Fruit fly (Drosophila melanogaster) whole organism, embryonic: ENCODE data around the gene CG11699.

Experiments used
- Adf1 ChIP-seq: fragments of 200-800 bp; sonication (Bioruptor generic); IDR thresholded peaks from 2 replicates; pipeline ENCODE4 v1.3.6; 2022; ENCODE audit warnings: missing biosample characterization, missing genetic modification characterization
- B-H2 ChIP-seq: fragments of 200-800 bp; sonication (Bioruptor generic); optimal IDR thresholded peaks from 2 replicates; lab custom pipeline; 2018; ENCODE audit warnings: missing biosample characterization, mild to moderate bottlenecking, missing genetic modification characterization
- CG10147 ChIP-seq: fragments of 200-800 bp; sonication (Bioruptor generic); optimal IDR thresholded peaks from 2 replicates; lab custom pipeline; 2019; ENCODE audit warnings: missing biosample characterization, mild to moderate bottlenecking, missing genetic modification characterization, moderate library complexity
- CG10274 ChIP-seq: fragments of 200-800 bp; sonication (Bioruptor generic); optimal IDR thresholded peaks from 3 replicates; lab custom pipeline; 2017; ENCODE audit warnings: missing biosample characterization, mild to moderate bottlenecking, missing genetic modification characterization
- CG10979 ChIP-seq: fragments of 200-800 bp; sonication (Bioruptor generic); optimal IDR thresholded peaks from 2 replicates; lab custom pipeline; 2018; ENCODE audit warnings: missing biosample characterization, mild to moderate bottlenecking, missing genetic modification characterization, moderate library complexity
- CG13123 ChIP-seq: fragments of 200-800 bp; sonication (Bioruptor generic); optimal IDR thresholded peaks from 2 replicates; lab custom pipeline; 2016; ENCODE audit warnings: missing biosample characterization, missing genetic modification characterization
- CG13624 ChIP-seq: fragments of 200-800 bp; sonication (Bioruptor generic); optimal IDR thresholded peaks from 2 replicates; lab custom pipeline; 2016; ENCODE audit warnings: missing biosample characterization, missing genetic modification characterization
- CG14050 ChIP-seq: fragments of 200-800 bp; sonication (Bioruptor generic); IDR thresholded peaks from 3 replicates; pipeline ENCODE4 v1.3.6; 2022; ENCODE audit warnings: missing biosample characterization, missing genetic modification characterization
- CG14441 ChIP-seq: fragments of 200-800 bp; sonication (Bioruptor generic); IDR thresholded peaks from 2 replicates; pipeline ENCODE4 v1.3.6; 2022; ENCODE audit warnings: missing biosample characterization, missing genetic modification characterization
- CG16815 ChIP-seq: fragments of 200-800 bp; sonication (Bioruptor generic); optimal IDR thresholded peaks from 3 replicates; lab custom pipeline; 2017; ENCODE audit warnings: missing biosample characterization, mild to moderate bottlenecking, missing genetic modification characterization
- CG18619 ChIP-seq: fragments of 200-800 bp; sonication (Bioruptor generic); optimal IDR thresholded peaks from 3 replicates; lab custom pipeline; 2017; ENCODE audit warnings: missing biosample characterization, mild to moderate bottlenecking, missing genetic modification characterization
- CG31441 ChIP-seq: fragments of 200-800 bp; sonication (Bioruptor generic); IDR thresholded peaks from 2 replicates; pipeline ENCODE4 v1.3.6; 2022; ENCODE audit warnings: missing biosample characterization, missing genetic modification characterization
- CG33213 ChIP-seq: fragments of 200-800 bp; sonication (Bioruptor generic); optimal IDR thresholded peaks from 3 replicates; lab custom pipeline; 2016; ENCODE audit warnings: missing biosample characterization, missing genetic modification characterization
- CG4328 ChIP-seq: fragments of 200-800 bp; sonication (Bioruptor generic); optimal IDR thresholded peaks from 3 replicates; lab custom pipeline; 2017; ENCODE audit warnings: missing biosample characterization, missing genetic modification reagents, missing genetic modification characterization
- CG4404 ChIP-seq: fragments of 200-800 bp; sonication (Bioruptor generic); IDR thresholded peaks from 2 replicates; pipeline ENCODE4 v1.3.6; 2022; ENCODE audit warnings: missing biosample characterization, missing genetic modification characterization
- CG6683 ChIP-seq: fragments of 200-800 bp; sonication (Bioruptor generic); optimal IDR thresholded peaks from 2 replicates; lab custom pipeline; 2017; ENCODE audit warnings: missing biosample characterization, mild to moderate bottlenecking, missing genetic modification characterization, missing genetic modification reagents
- CG6765 ChIP-seq: fragments of 200-800 bp; sonication (Bioruptor generic); optimal IDR thresholded peaks from 3 replicates; lab custom pipeline; 2017; ENCODE audit warnings: missing biosample characterization, mild to moderate bottlenecking, missing genetic modification characterization
- CG8290 ChIP-seq, 3 experiments: fragments of 200-800 bp; sonication (Bioruptor generic); optimal IDR thresholded peaks; 2 replicates each; lab custom pipeline; 2016 to 2019; ENCODE audit warnings: missing biosample characterization in 3 of 3, missing genetic modification characterization in 3 of 3, mild to moderate bottlenecking in 2 of 3, moderate library complexity in 1 of 3
- CG9797 ChIP-seq: fragments of 200-800 bp; sonication (Bioruptor generic); optimal IDR thresholded peaks from 3 replicates; lab custom pipeline; 2018; ENCODE audit warnings: missing biosample characterization, mild to moderate bottlenecking, missing genetic modification characterization
- CHES-1-like ChIP-seq: fragments of 200-800 bp; sonication (Bioruptor generic); optimal IDR thresholded peaks from 2 replicates; lab custom pipeline; 2016; ENCODE audit warnings: missing biosample characterization, missing genetic modification characterization
- CoRest ChIP-seq: fragments of 200-800 bp; sonication (Bioruptor generic); optimal IDR thresholded peaks from 3 replicates; lab custom pipeline; 2018; ENCODE audit warnings: missing biosample characterization, mild to moderate bottlenecking, missing genetic modification characterization, moderate library complexity
- Dad ChIP-seq: fragments of 200-800 bp; sonication (Bioruptor generic); optimal IDR thresholded peaks from 3 replicates; lab custom pipeline; 2016; ENCODE audit warnings: missing biosample characterization, missing genetic modification characterization
- Fer2 ChIP-seq: fragments of 200-800 bp; sonication (Bioruptor generic); optimal IDR thresholded peaks from 2 replicates; lab custom pipeline; 2018; ENCODE audit warnings: missing biosample characterization, mild to moderate bottlenecking, missing genetic modification characterization, moderate library complexity
- HLH4C ChIP-seq: fragments of 200-800 bp; sonication (Bioruptor generic); IDR thresholded peaks from 3 replicates; pipeline ENCODE4 v1.3.6; 2022; ENCODE audit warnings: missing biosample characterization, missing genetic modification characterization; ENCODE audit not compliant: partially characterized antibody
- HmgZ ChIP-seq: fragments of 200-800 bp; sonication (Bioruptor generic); optimal IDR thresholded peaks from 2 replicates; lab custom pipeline; 2018; ENCODE audit warnings: missing biosample characterization, mild to moderate bottlenecking, missing genetic modification characterization
- Hmx ChIP-seq: fragments of 200-800 bp; sonication (Bioruptor generic); optimal IDR thresholded peaks from 2 replicates; lab custom pipeline; 2016; ENCODE audit warnings: missing biosample characterization, missing genetic modification characterization
- Mes4 ChIP-seq: fragments of 200-800 bp; sonication (Bioruptor generic); optimal IDR thresholded peaks from 2 replicates; lab custom pipeline; 2016; ENCODE audit warnings: missing biosample characterization, missing genetic modification characterization
- Rx ChIP-seq: fragments of 200-800 bp; sonication (Bioruptor generic); IDR thresholded peaks from 2 replicates; pipeline ENCODE4 v1.3.6; 2022; ENCODE audit warnings: missing biosample characterization, missing genetic modification characterization
- Side ChIP-seq: fragments of 200-800 bp; sonication (Bioruptor generic); optimal IDR thresholded peaks from 2 replicates; lab custom pipeline; 2016; ENCODE audit warnings: missing biosample characterization, missing genetic modification characterization
- abd-A ChIP-seq: fragments of 200-800 bp; sonication (Bioruptor generic); optimal IDR thresholded peaks from 3 replicates; lab custom pipeline; 2019; ENCODE audit warnings: missing biosample characterization, mild to moderate bottlenecking, missing genetic modification characterization, moderate library complexity
- ase ChIP-seq: fragments of 200-800 bp; sonication (Bioruptor generic); IDR thresholded peaks from 3 replicates; pipeline ENCODE4 v1.3.6; 2022; ENCODE audit warnings: missing biosample characterization, missing genetic modification characterization
- bcd ChIP-seq: fragments of 200-800 bp; sonication (Bioruptor generic); optimal IDR thresholded peaks from 2 replicates; lab custom pipeline; 2017; ENCODE audit warnings: missing biosample characterization, mild to moderate bottlenecking, missing genetic modification characterization
- dan ChIP-seq: fragments of 200-800 bp; sonication (Bioruptor generic); IDR thresholded peaks from 2 replicates; pipeline ENCODE4 v1.3.6; 2022; ENCODE audit warnings: missing biosample characterization, missing genetic modification characterization
- exex ChIP-seq: fragments of 200-800 bp; sonication (Bioruptor generic); optimal IDR thresholded peaks from 4 replicates; lab custom pipeline; 2018; ENCODE audit warnings: missing biosample characterization, mild to moderate bottlenecking, missing genetic modification characterization, moderate library complexity
- gsb-n ChIP-seq: fragments of 200-800 bp; sonication (Bioruptor generic); optimal IDR thresholded peaks from 3 replicates; lab custom pipeline; 2018; ENCODE audit warnings: missing biosample characterization, mild to moderate bottlenecking, missing genetic modification characterization
- hth ChIP-seq: fragments of >200 bp; optimal IDR thresholded peaks from 2 replicates; lab custom pipeline; 2017; ENCODE audit warnings: inconsistent platforms
- ind ChIP-seq: fragments of 200-800 bp; sonication (Bioruptor generic); optimal IDR thresholded peaks from 3 replicates; lab custom pipeline; 2016; ENCODE audit warnings: missing biosample characterization, missing genetic modification characterization
- jumu ChIP-seq: fragments of 200-800 bp; sonication (Bioruptor generic); optimal IDR thresholded peaks from 3 replicates; lab custom pipeline; 2016; ENCODE audit warnings: missing biosample characterization, missing genetic modification characterization
- kah ChIP-seq: fragments of 200-800 bp; sonication (Bioruptor generic); optimal IDR thresholded peaks from 2 replicates; lab custom pipeline; 2018; ENCODE audit warnings: missing biosample characterization, mild to moderate bottlenecking, missing genetic modification characterization
- maf-S ChIP-seq: fragments of 200-800 bp; sonication (Bioruptor generic); optimal IDR thresholded peaks from 2 replicates; lab custom pipeline; 2016; ENCODE audit warnings: missing biosample characterization, missing genetic modification characterization
- otp ChIP-seq: fragments of 200-800 bp; sonication (Bioruptor generic); IDR thresholded peaks from 3 replicates; pipeline ENCODE4, ENCODE4 v1.3.6; 2022; ENCODE audit warnings: missing biosample characterization, missing genetic modification characterization
- p53 ChIP-seq: fragments of 200-800 bp; sonication (Bioruptor generic); optimal IDR thresholded peaks from 2 replicates; lab custom pipeline; 2016; ENCODE audit warnings: missing biosample characterization, missing genetic modification characterization
- pzg ChIP-seq: fragments of 200-800 bp; sonication (Bioruptor generic); optimal IDR thresholded peaks from 3 replicates; lab custom pipeline; 2018; ENCODE audit warnings: missing biosample characterization, mild to moderate bottlenecking, missing genetic modification characterization, moderate library complexity
- ro ChIP-seq: fragments of 200-800 bp; sonication (Bioruptor generic); IDR thresholded peaks from 2 replicates; pipeline ENCODE4 v1.3.6; 2022; ENCODE audit warnings: missing biosample characterization, missing genetic modification characterization
- sd ChIP-seq: fragments of 200-800 bp; sonication (Bioruptor generic); optimal IDR thresholded peaks from 3 replicates; lab custom pipeline; 2018; ENCODE audit warnings: missing biosample characterization, mild to moderate bottlenecking, missing genetic modification characterization, moderate library complexity
- seq ChIP-seq: fragments of 200-800 bp; sonication (Bioruptor generic); IDR thresholded peaks from 2 replicates; pipeline ENCODE4 v1.3.6; 2022; ENCODE audit warnings: missing biosample characterization, missing genetic modification characterization
- sisA ChIP-seq: fragments of 200-800 bp; sonication (Bioruptor generic); IDR thresholded peaks from 2 replicates; pipeline ENCODE4 v1.3.6; 2022; ENCODE audit warnings: missing biosample characterization, missing genetic modification characterization
- tgo ChIP-seq: fragments of 200-800 bp; sonication (Bioruptor generic); IDR thresholded peaks from 3 replicates; pipeline ENCODE4 v1.3.6; 2022; ENCODE audit warnings: missing biosample characterization, missing genetic modification characterization
- wdn ChIP-seq: fragments of 200-800 bp; sonication (Bioruptor generic); IDR thresholded peaks from 2 replicates; pipeline ENCODE4 v1.3.6; 2022; ENCODE audit warnings: missing biosample characterization, missing genetic modification characterization
- zf30C ChIP-seq: fragments of 200-800 bp; sonication (Bioruptor generic); optimal IDR thresholded peaks from 3 replicates; lab custom pipeline; 2018; ENCODE audit warnings: missing biosample characterization, mild to moderate bottlenecking, missing genetic modification characterization

Gene CG11699

dm6 chrX:11580200-11580840 is 9.9 kb downstream of the CG11699 start, which contains the start of gene nod (continued):
- TF ChIP-seq ase (GFP tag; lab: Robert Waterston, UW) (no peak), maf-S (GFP tag; lab: Kevin White, UChicago) (peak; percentile 58), hth (lab: Kevin White, UChicago) (no peak), B-H2 (GFP tag; lab: Kevin White, UChicago) (peak; percentile 63), CG33213 (GFP tag; lab: Kevin White, UChicago) (peak; percentile 76), ind (GFP tag; lab: Kevin White, UChicago) (peak; percentile 54), dan (no peak), CG16815 (GFP tag; lab: Kevin White, UChicago) (no peak), tgo (peak; percentile 52; the same call in 1 of the 3 replicates), ro (GFP tag; lab: Robert Waterston, UW) (no peak), Adf1 (GFP tag; lab: Robert Waterston, UW) (peak; percentile 14; the same call in 1 of the 2 replicates), CG4404 (GFP tag; lab: Robert Waterston, UW) (peak; percentile 42), Fer2 (no peak), sisA (peak; percentile 66), CG10147 (peak; percentile 43), CG18619 (GFP tag; lab: Kevin White, UChicago) (peak; percentile 36), zf30C (GFP tag; lab: Kevin White, UChicago) (no peak), Hmx (GFP tag; lab: Kevin White, UChicago) (no peak), p53 (peak; percentile 61), CG10274 (GFP tag; lab: Kevin White, UChicago) (no peak), sd (tag; lab: Kevin White, UChicago) (peak; percentile 76), Rx (GFP tag; lab: Robert Waterston, UW) (0 out of 2 replicates have a peak, but pooled peaks have one; percentile 7), CHES-1-like (GFP tag; lab: Kevin White, UChicago) (peak; percentile 51), abd-A (tag; lab: Kevin White, UChicago) (no peak), Side (GFP tag; lab: Kevin White, UChicago) (peak; percentile 69), CG9797 (GFP tag; lab: Kevin White, UChicago) (peak; percentile 93), HmgZ (tag; lab: Kevin White, UChicago) (peak; percentile 28), CG8290 (GFP tag; optimal IDR thresholded peaks at IDR 0.05; lab: Kevin White, UChicago) (peak; percentile 61), CG8290 (tag; optimal IDR thresholded peaks at IDR 0.05; lab: Kevin White, UChicago) (peak; percentile 69 to 87), otp (0 out of 3 replicates have a peak, but pooled peaks have one; percentile 5), kah (no peak), seq (peak; percentile 15; the same call in 1 of the 2 replicates), Mes4 (GFP tag; lab: Kevin White, UChicago) (peak; percentile 56), gsb-n (tag; lab: Kevin White, UChicago) (peak; percentile 22), CG31441 (GFP tag; lab: Robert Waterston, UW) (peak; percentile 53; the same call in 1 of the 2 replicates), wdn (peak; percentile 27), HLH4C (GFP tag; lab: Robert Waterston, UW) (no peak), CG13123 (GFP tag; lab: Kevin White, UChicago) (peak; percentile 51), bcd (peak; percentile 61), exex (tag; lab: Kevin White, UChicago) (peak; percentile 65), CG10979 (peak; percentile 48), Dad (GFP tag; lab: Kevin White, UChicago) (peak; percentile 51), CG14441 (peak; percentile 62), CG4328 (GFP tag; lab: Kevin White, UChicago) (peak; percentile 23), CoRest (tag; lab: Kevin White, UChicago) (peak; percentile 81), CG6683 (GFP tag; lab: Kevin White, UChicago) (no peak), jumu (GFP tag; lab: Kevin White, UChicago) (peak; percentile 74), CG13624 (GFP tag; lab: Kevin White, UChicago) (peak; percentile 55), pzg (GFP tag; lab: Kevin White, UChicago) (peak; percentile 97), CG6765 (GFP tag; lab: Kevin White, UChicago) (peak; percentile 46), CG14050 (GFP tag; lab: Robert Waterston, UW) (peak; percentile 28; the same call in 1 of the 3 replicates)
